Worm (Caenorhabditis elegans): ENCODE measurements around the gene tbc-17.

DNA sequence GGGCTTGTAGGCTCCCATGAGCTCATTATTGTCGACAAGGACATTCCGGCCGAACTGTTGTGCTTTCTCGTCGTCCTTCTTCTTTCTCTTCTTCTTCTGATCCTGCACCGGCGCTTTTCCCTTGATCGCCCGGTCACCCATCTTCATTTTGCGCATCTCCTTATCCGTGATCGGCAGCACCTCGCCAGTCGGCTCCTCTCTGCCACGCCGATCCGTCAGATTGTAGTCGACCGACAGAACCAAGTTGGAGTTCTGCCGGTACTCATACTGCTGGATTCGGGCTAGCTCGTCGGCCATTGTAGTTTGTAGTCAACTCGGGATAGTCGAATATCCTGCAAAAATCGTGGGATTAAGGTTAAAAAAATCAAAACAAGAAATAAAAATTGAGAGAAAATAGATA lies 42.4 kb downstream of the tbc-17 start, which contains the start of gene snrp-200:
- no peak for TF ChIP-seq hnd-1 (tag; optimal IDR thresholded peaks at IDR 0.05)
- TF ChIP-seq flt-1 (GFP tag; IDR thresholded peaks at IDR 0.05), result no peak
- no peak for TF ChIP-seq pes-1 (GFP tag; IDR thresholded peaks at IDR 0.05)
- no peak for TF ChIP-seq tbx-11 (GFP tag; IDR thresholded peaks at IDR 0.05)
- no peak for TF ChIP-seq tra-4 (tag; optimal IDR thresholded peaks at IDR 0.05)
- no peak for TF ChIP-seq F13C5.2 (tag; optimal IDR thresholded peaks at IDR 0.05)
- no peak for TF ChIP-seq ama-1 (optimal IDR thresholded peaks at IDR 0.05)
- TF ChIP-seq B0310.2 (tag; optimal IDR thresholded peaks at IDR 0.05), result no peak
- no peak for TF ChIP-seq tbx-37 (GFP tag; conservative IDR thresholded peaks at IDR 0.05)
- TF ChIP-seq hmg-4 (GFP tag; optimal IDR thresholded peaks at IDR 0.05), result no peak
- TF ChIP-seq hmbx-1 (tag; optimal IDR thresholded peaks at IDR 0.05), result no peak
- TF ChIP-seq scrt-1 (GFP tag; IDR thresholded peaks at IDR 0.05), result no peak
